Fruit fly (Drosophila melanogaster) whole organism, embryonic: ENCODE measurements around the gene tHMG1.
A peak's percentile ranks its signal among the peaks of the same experiment; 100 is the strongest.

Experiments used
- CG10267 ChIP-seq: fragments of 200-800 bp; sonication (Bioruptor generic); optimal IDR thresholded peaks from 2 replicates; lab custom pipeline; 2018; ENCODE audit warnings: missing biosample characterization, mild to moderate bottlenecking, missing genetic modification characterization, moderate library complexity
- CG11398 ChIP-seq: fragments of 200-800 bp; sonication (Bioruptor generic); optimal IDR thresholded peaks from 2 replicates; lab custom pipeline; 2016; ENCODE audit warnings: missing biosample characterization, missing genetic modification characterization
- CG11560 ChIP-seq: fragments of 200-800 bp; sonication (Bioruptor generic); IDR thresholded peaks from 3 replicates; pipeline ENCODE4 v1.3.6; 2022; ENCODE audit warnings: missing biosample characterization, missing genetic modification characterization
- CG1603 ChIP-seq: fragments of 200-800 bp; sonication (Bioruptor generic); optimal IDR thresholded peaks from 2 replicates; lab custom pipeline; 2019; ENCODE audit warnings: missing biosample characterization, mild to moderate bottlenecking, missing genetic modification characterization, moderate library complexity
- CG16815 ChIP-seq: fragments of 200-800 bp; sonication (Bioruptor generic); optimal IDR thresholded peaks from 3 replicates; lab custom pipeline; 2017; ENCODE audit warnings: missing biosample characterization, mild to moderate bottlenecking, missing genetic modification characterization
- CG18262 ChIP-seq: fragments of 200-800 bp; optimal IDR thresholded peaks from 3 replicates; lab custom pipeline; 2019; ENCODE audit warnings: missing biosample characterization, mild to moderate bottlenecking, missing genetic modification characterization, moderate library complexity
- CG2199 ChIP-seq: fragments of 200-800 bp; sonication (Bioruptor generic); IDR thresholded peaks from 3 replicates; pipeline ENCODE4 v1.3.6; 2022; ENCODE audit warnings: missing biosample characterization, missing genetic modification characterization
- CG3065 ChIP-seq: fragments of 200-800 bp; sonication (Bioruptor generic); optimal IDR thresholded peaks from 2 replicates; lab custom pipeline; 2016; ENCODE audit warnings: missing biosample characterization, missing genetic modification characterization
- CG31388 ChIP-seq: fragments of 200-800 bp; sonication (Bioruptor generic); optimal IDR thresholded peaks from 2 replicates; lab custom pipeline; 2016; ENCODE audit warnings: missing biosample characterization, missing genetic modification characterization
- CG34376 ChIP-seq: fragments of 200-800 bp; sonication (Bioruptor generic); optimal IDR thresholded peaks from 2 replicates; lab custom pipeline; 2018; ENCODE audit warnings: missing biosample characterization, mild to moderate bottlenecking, missing genetic modification characterization
- CG3995 ChIP-seq: fragments of 200-800 bp; sonication (Bioruptor generic); optimal IDR thresholded peaks from 3 replicates; lab custom pipeline; 2016; ENCODE audit warnings: missing biosample characterization, missing genetic modification characterization
- CG4328 ChIP-seq: fragments of 200-800 bp; sonication (Bioruptor generic); optimal IDR thresholded peaks from 3 replicates; lab custom pipeline; 2017; ENCODE audit warnings: missing biosample characterization, missing genetic modification reagents, missing genetic modification characterization
- CG43689 ChIP-seq: fragments of 200-800 bp; sonication (Bioruptor generic); IDR thresholded peaks from 2 replicates; pipeline ENCODE4 v1.3.6; 2022; ENCODE audit warnings: missing biosample characterization, missing genetic modification characterization
- CG4617 ChIP-seq: fragments of 200-800 bp; sonication (Bioruptor generic); optimal IDR thresholded peaks from 3 replicates; lab custom pipeline; 2016; ENCODE audit warnings: missing biosample characterization, missing genetic modification characterization, borderline replicate concordance
- CG4854 ChIP-seq: fragments of 200-800 bp; sonication (Bioruptor generic); optimal IDR thresholded peaks from 2 replicates; lab custom pipeline; 2016; ENCODE audit warnings: missing biosample characterization, missing genetic modification characterization, inconsistent platforms
- CG6254 ChIP-seq: fragments of 200-800 bp; sonication (Bioruptor generic); optimal IDR thresholded peaks from 3 replicates; lab custom pipeline; 2017; ENCODE audit warnings: mild to moderate bottlenecking, missing biosample characterization, missing genetic modification reagents, missing genetic modification characterization
- CG6854 ChIP-seq: fragments of 200-800 bp; sonication (Bioruptor generic); optimal IDR thresholded peaks from 3 replicates; lab custom pipeline; 2017; ENCODE audit warnings: missing biosample characterization, mild to moderate bottlenecking, missing genetic modification characterization
- CG8359 ChIP-seq: fragments of 200-800 bp; sonication (Bioruptor generic); optimal IDR thresholded peaks from 2 replicates; lab custom pipeline; 2017; ENCODE audit warnings: missing biosample characterization, mild to moderate bottlenecking, missing genetic modification characterization, borderline replicate concordance
- CG8388 ChIP-seq: fragments of 200-800 bp; sonication (Bioruptor generic); optimal IDR thresholded peaks from 2 replicates; lab custom pipeline; 2019; ENCODE audit warnings: missing biosample characterization, mild to moderate bottlenecking, missing genetic modification characterization, moderate library complexity
- Fer2 ChIP-seq: fragments of 200-800 bp; sonication (Bioruptor generic); optimal IDR thresholded peaks from 2 replicates; lab custom pipeline; 2018; ENCODE audit warnings: missing biosample characterization, mild to moderate bottlenecking, missing genetic modification characterization, moderate library complexity
- GATAe ChIP-seq: fragments of 200-800 bp; sonication (Bioruptor generic); conservative IDR thresholded peaks from 2 replicates; pipeline ENCODE4 v1.3.6; 2022; ENCODE audit warnings: missing biosample characterization, missing genetic modification characterization
- Hr3 ChIP-seq: fragments of 200-800 bp; sonication (Bioruptor generic); optimal IDR thresholded peaks from 3 replicates; lab custom pipeline; 2016; ENCODE audit warnings: missing biosample characterization, missing genetic modification characterization
- Hsf ChIP-seq: fragments of 200-800 bp; sonication (Bioruptor generic); optimal IDR thresholded peaks from 3 replicates; lab custom pipeline; 2016; ENCODE audit warnings: missing biosample characterization, missing genetic modification characterization
- Jarid2 ChIP-seq: fragments of 200-800 bp; sonication (Bioruptor generic); optimal IDR thresholded peaks from 3 replicates; lab custom pipeline; 2017; ENCODE audit warnings: mild to moderate bottlenecking, missing biosample characterization, missing genetic modification reagents, missing genetic modification characterization
- Lhr ChIP-seq: fragments of 200-800 bp; sonication (Bioruptor generic); optimal IDR thresholded peaks from 3 replicates; lab custom pipeline; 2017; ENCODE audit warnings: mild to moderate bottlenecking, missing biosample characterization, missing genetic modification reagents, missing genetic modification characterization
- NfI ChIP-seq: fragments of 200-800 bp; sonication (Bioruptor generic); optimal IDR thresholded peaks from 3 replicates; lab custom pipeline; 2018; ENCODE audit warnings: missing biosample characterization, mild to moderate bottlenecking, missing genetic modification characterization, moderate library complexity
- Ptx1 ChIP-seq: fragments of 200-800 bp; sonication (Bioruptor generic); IDR thresholded peaks from 2 replicates; pipeline ENCODE4 v1.3.6; 2022; ENCODE audit warnings: missing biosample characterization, missing genetic modification characterization
- ara ChIP-seq: fragments of 200-800 bp; sonication (Bioruptor generic); IDR thresholded peaks from 2 replicates; pipeline ENCODE4 v1.3.6; 2022; ENCODE audit warnings: missing biosample characterization, missing genetic modification characterization
- bigmax ChIP-seq: fragments of 200-800 bp; sonication (Bioruptor generic); optimal IDR thresholded peaks from 2 replicates; lab custom pipeline; 2018; ENCODE audit warnings: missing biosample characterization, mild to moderate bottlenecking, missing genetic modification characterization
- cad ChIP-seq: fragments of >200 bp; optimal IDR thresholded peaks from 2 replicates; lab custom pipeline; 2017; ENCODE audit warnings: missing biosample characterization, missing genetic modification characterization
- chm ChIP-seq: fragments of 200-800 bp; sonication (Bioruptor generic); IDR thresholded peaks from 2 replicates; pipeline ENCODE4 v1.3.6; 2022; ENCODE audit warnings: missing biosample characterization, missing genetic modification characterization
- chn ChIP-seq: fragments of 200-800 bp; sonication (Bioruptor generic); optimal IDR thresholded peaks from 2 replicates; lab custom pipeline; 2016; ENCODE audit warnings: missing biosample characterization, missing genetic modification characterization
- croc ChIP-seq: fragments of 200-800 bp; sonication (Bioruptor generic); conservative IDR thresholded peaks from 3 replicates; pipeline ENCODE4 v1.3.6; 2022; ENCODE audit warnings: missing biosample characterization, missing genetic modification characterization
- crol ChIP-seq: fragments of 200-800 bp; sonication (Bioruptor generic); IDR thresholded peaks from 2 replicates; pipeline ENCODE4 v1.3.6; 2022; ENCODE audit warnings: missing biosample characterization, missing genetic modification characterization
- dan ChIP-seq: fragments of 200-800 bp; sonication (Bioruptor generic); IDR thresholded peaks from 2 replicates; pipeline ENCODE4 v1.3.6; 2022; ENCODE audit warnings: missing biosample characterization, missing genetic modification characterization
- dysf ChIP-seq: fragments of 200-800 bp; sonication (Bioruptor generic); IDR thresholded peaks from 3 replicates; pipeline ENCODE4 v1.3.6; 2022; ENCODE audit warnings: missing biosample characterization, missing genetic modification characterization
- gfzf ChIP-seq: fragments of 200-800 bp; sonication (Bioruptor generic); optimal IDR thresholded peaks from 2 replicates; lab custom pipeline; 2016; ENCODE audit warnings: missing biosample characterization, mild to moderate bottlenecking, missing genetic modification characterization, moderate library complexity
- gro ChIP-seq: fragments of 200-800 bp; sonication (Bioruptor generic); optimal IDR thresholded peaks from 2 replicates; lab custom pipeline; 2016; ENCODE audit warnings: missing biosample characterization, missing genetic modification characterization
- gsb-n ChIP-seq: fragments of 200-800 bp; sonication (Bioruptor generic); optimal IDR thresholded peaks from 3 replicates; lab custom pipeline; 2018; ENCODE audit warnings: missing biosample characterization, mild to moderate bottlenecking, missing genetic modification characterization
- h ChIP-seq: fragments of >200 bp; optimal IDR thresholded peaks from 2 replicates; lab custom pipeline; 2017
- ham ChIP-seq: fragments of 200-800 bp; sonication (Bioruptor generic); IDR thresholded peaks from 2 replicates; pipeline ENCODE4 v1.3.6; 2022; ENCODE audit warnings: missing biosample characterization, missing genetic modification characterization
- inv ChIP-seq: fragments of 200-800 bp; sonication (Bioruptor generic); IDR thresholded peaks from 2 replicates; pipeline ENCODE4 v1.3.6; 2022; ENCODE audit warnings: missing biosample characterization, missing genetic modification characterization; ENCODE audit not compliant: partially characterized antibody
- org-1 ChIP-seq: fragments of 200-800 bp; sonication (Bioruptor generic); optimal IDR thresholded peaks from 2 replicates; lab custom pipeline; 2017; ENCODE audit warnings: missing biosample characterization, missing genetic modification characterization
- pnt ChIP-seq: fragments of 200-800 bp; sonication (Bioruptor generic); optimal IDR thresholded peaks from 3 replicates; lab custom pipeline; 2016; ENCODE audit warnings: missing biosample characterization, missing genetic modification characterization
- ranshi ChIP-seq: fragments of 200-800 bp; sonication (Bioruptor generic); IDR thresholded peaks from 2 replicates; pipeline ENCODE4 v1.3.6; 2022; ENCODE audit warnings: missing biosample characterization, missing genetic modification characterization
- sc ChIP-seq, 3 experiments: fragments of >200 bp in 2 of 3; fragments of 200-800 bp in 1 of 3; sonication (Bioruptor generic) in 1 of 3; optimal IDR thresholded peaks; 2 replicates in 2 of 3; 3 replicates in 1 of 3; lab custom pipeline; 2017; ENCODE audit warnings: mild to moderate bottlenecking in 1 of 3, missing biosample characterization in 1 of 3, missing genetic modification characterization in 1 of 3, missing genetic modification reagents in 1 of 3
- sens ChIP-seq: fragments of 200-800 bp; sonication (Bioruptor generic); peaks from one replicate; lab custom pipeline; 2016; ENCODE audit warnings: missing biosample characterization, missing genetic modification characterization
- sim ChIP-seq: fragments of 200-800 bp; sonication (Bioruptor generic); IDR thresholded peaks from 2 replicates; pipeline ENCODE4 v1.3.6; 2022; ENCODE audit warnings: missing biosample characterization, missing genetic modification characterization
- vvl ChIP-seq: fragments of 200-800 bp; sonication (Bioruptor generic); IDR thresholded peaks from 2 replicates; pipeline ENCODE4 v1.3.6; 2022; ENCODE audit warnings: missing biosample characterization, missing genetic modification characterization
- wek ChIP-seq: fragments of 200-800 bp; sonication (Bioruptor generic); optimal IDR thresholded peaks from 3 replicates; lab custom pipeline; 2018; ENCODE audit warnings: missing biosample characterization, mild to moderate bottlenecking, missing genetic modification characterization, moderate library complexity

tHMG1 gene

DNA sequence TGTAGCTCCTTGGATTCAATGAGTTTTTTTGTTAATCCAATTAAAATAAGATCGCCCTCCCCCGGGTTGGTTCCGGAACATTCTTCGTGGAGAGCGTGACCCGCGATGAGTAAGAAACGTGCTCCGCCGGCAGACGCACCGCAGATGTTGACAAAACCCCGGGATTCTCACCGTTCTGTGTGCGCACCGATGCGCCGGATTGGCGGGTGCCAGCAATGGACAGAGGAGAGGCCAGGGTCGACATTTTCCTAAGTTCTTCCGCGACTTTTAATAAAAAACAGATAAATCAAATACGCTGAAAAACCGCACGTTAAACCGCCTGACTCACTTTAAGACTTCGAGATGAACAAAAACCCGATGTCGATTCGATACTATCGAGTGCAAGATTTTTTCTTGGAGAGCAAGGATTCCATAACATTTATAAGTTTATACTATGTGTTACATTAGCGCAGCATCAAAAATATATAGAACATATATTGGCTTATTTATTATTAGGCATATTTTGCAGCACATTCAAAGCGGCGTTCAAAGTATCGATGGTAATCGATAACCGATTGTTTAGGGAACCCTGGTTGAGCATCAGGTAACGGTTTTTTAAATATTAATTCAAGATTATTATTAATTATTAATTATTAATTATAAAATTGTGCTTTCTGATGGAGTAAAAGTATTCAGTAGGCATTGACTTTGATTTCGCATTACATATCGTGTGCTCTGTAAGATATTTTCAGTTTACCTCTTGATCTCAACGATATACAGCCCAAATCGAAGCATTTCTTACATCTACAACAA is at the start of gene tHMG1, which contains the start of gene CCT1 (continued):
- TF ChIP-seq gsb-n (tag; lab: Kevin White, UChicago) (no peak), CG11560 (tag; lab: Robert Waterston, UW) (peak; percentile 75; the same call in 2 of the 3 replicates), crol (no peak), CG6254 (GFP tag; lab: Kevin White, UChicago) (no peak), gro (GFP tag; lab: Kevin White, UChicago) (no peak), ranshi (GFP tag; lab: Robert Waterston, UW) (no peak), org-1 (GFP tag; lab: Kevin White, UChicago) (no peak), CG16815 (GFP tag; lab: Kevin White, UChicago) (no peak), sc (optimal IDR thresholded peaks at IDR 0.05; lab: Kevin White, UChicago) (no peak), sc (GFP tag; optimal IDR thresholded peaks at IDR 0.05; lab: Kevin White, UChicago) (no peak), CG10267 (peak; percentile 42), CG43689 (GFP tag; lab: Robert Waterston, UW) (no peak), chn (GFP tag; lab: Kevin White, UChicago) (no peak), croc (GFP tag; lab: Robert Waterston, UW) (no peak), CG4854 (GFP tag; lab: Kevin White, UChicago) (no peak), NfI (GFP tag; lab: Kevin White, UChicago) (no peak), sens (GFP tag; lab: Kevin White, UChicago) (no peak), Lhr (GFP tag; lab: Kevin White, UChicago) (peak; percentile 5), ara (GFP tag; lab: Robert Waterston, UW) (no peak), dan (GFP tag; lab: Robert Waterston, UW) (no peak), bigmax (GFP tag; lab: Kevin White, UChicago) (peak; percentile 84), Hr3 (GFP tag; lab: Kevin White, UChicago) (no peak), CG4328 (no peak), pnt (no peak), Fer2 (tag; lab: Kevin White, UChicago) (no peak), wek (GFP tag; lab: Kevin White, UChicago) (no peak), CG2199 (no peak), ham (GFP tag; lab: Robert Waterston, UW) (no peak), dysf (GFP tag; lab: Robert Waterston, UW) (no peak), Ptx1 (GFP tag; lab: Robert Waterston, UW) (no peak), inv (GFP tag; lab: Robert Waterston, UW) (peak; percentile 91), gfzf (peak; percentile 14), CG11398 (GFP tag; lab: Kevin White, UChicago) (no peak), sim (GFP tag; lab: Robert Waterston, UW) (no peak), h (lab: Kevin White, UChicago) (no peak), CG1603 (peak; percentile 40), CG18262 (tag; lab: Kevin White, UChicago) (peak; percentile 32), CG8359 (GFP tag; lab: Kevin White, UChicago) (no peak), Jarid2 (GFP tag; lab: Kevin White, UChicago) (no peak), CG34376 (no peak), CG6854 (GFP tag; lab: Kevin White, UChicago) (no peak), CG3995 (GFP tag; lab: Kevin White, UChicago) (no peak), vvl (GFP tag; lab: Robert Waterston, UW) (no peak), CG4617 (GFP tag; lab: Kevin White, UChicago) (no peak), chm (GFP tag; lab: Robert Waterston, UW) (no peak), Hsf (GFP tag; lab: Kevin White, UChicago) (peak; percentile 11), GATAe (GFP tag; lab: Robert Waterston, UW) (no peak), CG8388 (no peak), cad (no peak), CG31388 (GFP tag; lab: Kevin White, UChicago) (no peak), CG3065 (no peak)
